Worm (Caenorhabditis elegans): Measurements from ENCODE around the gene col-75.
A peak's percentile ranks its signal among the peaks of the same experiment; 100 is the strongest.

The col-75 gene

DNA sequence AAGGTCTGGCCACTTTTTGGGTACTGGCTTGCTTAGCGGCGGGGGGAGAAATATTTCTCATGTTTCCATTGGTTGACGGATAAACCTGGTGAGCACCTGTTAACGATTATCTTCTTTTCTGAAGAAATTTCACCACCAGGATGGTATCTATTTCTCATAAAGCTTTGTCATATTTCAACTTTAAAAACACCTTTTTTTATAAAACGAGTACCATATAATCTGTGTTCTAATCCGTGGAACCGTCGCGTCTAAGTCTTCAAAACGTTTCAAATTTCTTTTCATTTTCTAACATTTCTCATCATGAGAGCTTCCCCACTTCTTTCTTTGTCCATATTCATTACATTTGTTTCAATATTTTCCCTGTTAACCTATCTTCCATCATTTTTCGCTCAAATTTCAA lies at the start of gene col-75:
Gene col-75, plus strand, starts transcription at position 301 of the 400 bp plus-strand sequence.
- TF ChIP-seq pes-1 (GFP tag; IDR thresholded peaks at IDR 0.05) (no peak), hmg-4 (GFP tag; optimal IDR thresholded peaks at IDR 0.05) (no peak), sea-1 (GFP tag; conservative IDR thresholded peaks at IDR 0.05) (no peak), aly-1 (tag; optimal IDR thresholded peaks at IDR 0.05) (no peak), tbx-37 (GFP tag; conservative IDR thresholded peaks at IDR 0.05) (no peak), ama-1 (optimal IDR thresholded peaks at IDR 0.05) (no peak), hmbx-1 (tag; optimal IDR thresholded peaks at IDR 0.05) (no peak), ets-7 (tag; optimal IDR thresholded peaks at IDR 0.05) (no peak)

- TF ChIP-seq pes-1 (GFP tag; IDR thresholded peaks at IDR 0.05) (no peak), ets-7 (tag; optimal IDR thresholded peaks at IDR 0.05) (no peak), tbx-37 (GFP tag; conservative IDR thresholded peaks at IDR 0.05) (no peak), aly-1 (tag; optimal IDR thresholded peaks at IDR 0.05) (no peak), tbx-11 (GFP tag; IDR thresholded peaks at IDR 0.05) (no peak), hnd-1 (tag; optimal IDR thresholded peaks at IDR 0.05) (no peak), scrt-1 (GFP tag; IDR thresholded peaks at IDR 0.05) (no peak)
These were observed 49.4 kb upstream of the col-75 start for ce11 chrII:6376693-6377092.

DNA sequence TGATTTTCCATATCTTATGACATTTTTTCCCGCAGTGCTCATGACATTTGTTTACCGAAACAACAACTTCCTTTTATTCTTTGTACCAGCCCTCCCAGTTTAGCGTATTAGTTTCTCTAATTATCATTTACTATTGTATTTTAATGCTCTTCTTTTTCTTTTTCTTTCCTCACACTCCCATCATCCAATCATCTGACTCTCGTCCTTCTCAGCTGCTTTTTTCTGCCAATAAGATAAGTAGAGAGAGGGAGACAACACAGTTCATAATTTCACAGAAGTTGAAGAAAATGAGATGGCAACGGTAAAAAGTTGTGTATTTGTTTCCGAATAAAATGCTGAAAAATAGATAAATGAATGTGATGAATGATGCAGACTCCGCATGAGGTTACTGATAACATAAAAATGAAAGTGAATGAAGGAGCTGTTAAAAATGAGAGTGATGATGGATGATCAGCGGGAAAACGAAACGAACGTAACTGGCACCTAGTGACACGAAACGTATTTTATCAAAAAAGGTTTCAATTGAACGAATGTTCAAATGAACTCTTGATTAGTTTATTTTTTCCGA lies 48.6 kb upstream of the col-75 start:
- TF ChIP-seq scrt-1 (GFP tag; IDR thresholded peaks at IDR 0.05) = no peak
- TF ChIP-seq pes-1 (GFP tag; IDR thresholded peaks at IDR 0.05) = no peak
- no peak for TF ChIP-seq sea-1 (GFP tag; conservative IDR thresholded peaks at IDR 0.05)
- TF ChIP-seq hmbx-1 (tag; optimal IDR thresholded peaks at IDR 0.05) = no peak
- TF ChIP-seq F13C5.2 (tag; optimal IDR thresholded peaks at IDR 0.05) = no peak
- TF ChIP-seq ceh-13 (GFP tag; optimal IDR thresholded peaks at IDR 0.05) = no peak
- TF ChIP-seq flt-1 (GFP tag; IDR thresholded peaks at IDR 0.05) = no peak
- TF ChIP-seq ceh-36 (tag; optimal IDR thresholded peaks at IDR 0.05) = no peak
- no peak for TF ChIP-seq tra-4 (tag; optimal IDR thresholded peaks at IDR 0.05)

- no peak for TF ChIP-seq sea-1 (GFP tag; conservative IDR thresholded peaks at IDR 0.05)
- TF ChIP-seq aly-1 (tag; optimal IDR thresholded peaks at IDR 0.05) = no peak
- TF ChIP-seq tbx-11 (GFP tag; IDR thresholded peaks at IDR 0.05) = no peak
- TF ChIP-seq ets-7 (tag; optimal IDR thresholded peaks at IDR 0.05) = no peak
- TF ChIP-seq pes-1 (GFP tag; IDR thresholded peaks at IDR 0.05) = no peak
- TF ChIP-seq hnd-1 (tag; optimal IDR thresholded peaks at IDR 0.05) = no peak
- TF ChIP-seq scrt-1 (GFP tag; IDR thresholded peaks at IDR 0.05) = no peak
- no peak for TF ChIP-seq ceh-36 (tag; optimal IDR thresholded peaks at IDR 0.05)
- no peak for TF ChIP-seq ceh-13 (GFP tag; optimal IDR thresholded peaks at IDR 0.05)
- TF ChIP-seq ama-1 (optimal IDR thresholded peaks at IDR 0.05) = no peak
- TF ChIP-seq hmbx-1 (tag; optimal IDR thresholded peaks at IDR 0.05) = no peak
- no peak for TF ChIP-seq tbx-37 (GFP tag; conservative IDR thresholded peaks at IDR 0.05)
These were observed 47.0 kb upstream of the col-75 start for ce11 chrII:6379038-6379563.

DNA sequence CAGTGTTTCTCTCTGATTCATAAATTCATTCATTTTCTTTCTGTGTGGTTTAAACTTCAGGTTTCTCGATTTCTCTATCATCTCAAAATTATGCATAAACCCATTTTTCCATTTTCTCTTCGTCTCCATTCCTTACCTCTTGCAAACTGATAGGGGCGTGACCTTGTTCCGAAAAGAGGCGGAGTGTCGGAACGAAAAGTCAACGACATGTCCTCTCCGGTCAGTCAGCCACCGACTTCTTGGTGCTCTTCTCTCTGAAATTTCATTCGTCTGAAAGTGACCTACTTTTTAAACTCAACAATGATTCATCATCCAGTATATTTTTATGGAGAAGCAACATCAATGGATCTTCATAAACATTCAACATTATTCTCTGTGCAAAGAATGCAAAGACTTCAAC lies 45.2 kb upstream of the col-75 start, which contains the start of gene F58F12.12:
Gene F58F12.12, plus strand, starts transcription at position 301 of the 400 bp plus-strand sequence.
- TF ChIP-seq ets-7 (tag; optimal IDR thresholded peaks at IDR 0.05) (no peak), pes-1 (GFP tag; IDR thresholded peaks at IDR 0.05) (no peak), ama-1 (optimal IDR thresholded peaks at IDR 0.05) (no peak), aly-1 (tag; optimal IDR thresholded peaks at IDR 0.05) (no peak), sea-1 (GFP tag; conservative IDR thresholded peaks at IDR 0.05) (no peak), B0310.2 (tag; optimal IDR thresholded peaks at IDR 0.05) (no peak), hmg-4 (GFP tag; optimal IDR thresholded peaks at IDR 0.05) (no peak), scrt-1 (GFP tag; IDR thresholded peaks at IDR 0.05) (no peak), tbx-37 (GFP tag; conservative IDR thresholded peaks at IDR 0.05) (no peak), ceh-36 (tag; optimal IDR thresholded peaks at IDR 0.05) (no peak), flt-1 (GFP tag; IDR thresholded peaks at IDR 0.05) (no peak), hnd-1 (tag; optimal IDR thresholded peaks at IDR 0.05) (no peak), F13C5.2 (tag; optimal IDR thresholded peaks at IDR 0.05) (no peak), hmbx-1 (tag; optimal IDR thresholded peaks at IDR 0.05) (no peak), tra-4 (tag; optimal IDR thresholded peaks at IDR 0.05) (no peak)

ce11 chrII:6383183-6383695 lies 42.9 kb upstream of the col-75 start, which contains the start of gene F58F12.1:
TSS of gene F58F12.1 (plus strand) at chrII:6383645.
- TF ChIP-seq tbx-37 (GFP tag; conservative IDR thresholded peaks at IDR 0.05) (peak; percentile 38; the same call in 1 of the 2 replicates), hmg-4 (GFP tag; optimal IDR thresholded peaks at IDR 0.05) (no peak), F13C5.2 (tag; optimal IDR thresholded peaks at IDR 0.05) (peak; percentile 52)

DNA sequence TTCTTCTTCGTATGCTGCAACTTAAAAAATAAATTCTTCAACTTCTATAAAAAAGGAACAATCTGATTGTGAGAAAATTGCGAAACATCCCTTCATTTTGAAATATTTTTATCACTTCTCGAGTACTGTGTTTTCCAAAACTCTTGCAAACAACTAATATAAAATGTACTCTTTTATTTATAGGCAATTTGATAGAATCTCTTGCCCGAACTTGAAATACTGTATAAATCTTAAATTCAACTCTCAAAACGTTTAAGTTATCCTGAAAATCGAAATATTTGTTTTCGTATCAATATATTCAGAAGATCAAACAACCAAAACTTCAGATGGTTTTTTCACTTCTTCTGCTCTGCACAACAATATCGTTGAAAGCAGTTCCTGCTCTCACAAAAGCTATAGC lies 39.6 kb upstream of the col-75 start, which contains the start of gene F58F12.4:
Gene F58F12.4, plus strand, starts transcription at position 301 of the 400 bp plus-strand sequence.
- no peak for TF ChIP-seq ama-1 (optimal IDR thresholded peaks at IDR 0.05)
- TF ChIP-seq hmg-4 (GFP tag; optimal IDR thresholded peaks at IDR 0.05) = no peak
- no peak for TF ChIP-seq ceh-13 (GFP tag; optimal IDR thresholded peaks at IDR 0.05)

DNA sequence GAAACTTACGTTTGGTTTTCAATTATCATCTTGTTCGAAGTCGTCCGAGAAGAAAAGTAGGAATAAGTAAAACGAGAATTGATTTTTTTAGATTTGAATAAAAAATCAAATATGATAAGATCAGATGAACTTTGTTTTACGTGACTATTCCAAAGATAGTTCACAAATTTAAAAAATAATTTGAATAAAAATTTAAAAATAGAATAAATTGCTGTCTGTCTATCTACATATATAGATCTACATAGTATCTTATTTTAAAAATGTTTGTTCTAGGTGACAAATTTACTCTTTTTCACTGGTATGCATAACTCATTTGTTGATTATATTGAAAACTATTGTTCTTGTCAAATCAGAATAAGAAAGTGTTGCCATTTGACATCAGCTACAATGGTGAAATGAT lies 38.2 kb upstream of the col-75 start, which contains the start of gene F58F12.2:
Gene F58F12.2, minus strand, starts transcription at position 101 of the 400 bp plus-strand sequence.
- TF ChIP-seq ets-7 (tag; optimal IDR thresholded peaks at IDR 0.05) (no peak), tra-4 (tag; optimal IDR thresholded peaks at IDR 0.05) (no peak), scrt-1 (GFP tag; IDR thresholded peaks at IDR 0.05) (no peak), sea-1 (GFP tag; conservative IDR thresholded peaks at IDR 0.05) (no peak)
